Worm (Caenorhabditis elegans): ENCODE results near the gene T07H3.7.

DNA sequence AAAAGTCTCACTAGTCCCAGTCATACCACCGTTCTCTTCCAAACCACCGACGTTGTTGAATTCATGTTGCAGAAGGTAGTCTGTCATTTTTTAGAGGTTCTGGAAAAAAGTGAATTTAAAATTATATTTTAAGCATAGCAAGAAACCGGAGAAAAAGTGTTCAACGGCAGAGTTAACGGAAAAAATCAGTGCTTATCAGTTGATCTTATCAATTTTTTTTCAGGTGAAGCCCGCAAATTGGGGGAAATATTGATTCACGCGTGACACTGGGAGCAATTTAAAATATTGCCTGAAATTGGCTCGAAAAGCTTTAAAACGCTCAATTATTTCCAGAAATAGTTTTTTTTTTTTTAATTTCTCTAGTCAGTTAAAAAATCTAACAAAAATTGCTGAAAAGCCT, 9.9 kb downstream of the T07H3.7 start, which contains the start of gene math-38:
- TF ChIP-seq sea-1 (GFP tag; conservative IDR thresholded peaks at IDR 0.05) (no peak), tbx-37 (GFP tag; conservative IDR thresholded peaks at IDR 0.05) (no peak), hnd-1 (tag; optimal IDR thresholded peaks at IDR 0.05) (no peak), ama-1 (optimal IDR thresholded peaks at IDR 0.05) (no peak), ets-7 (tag; optimal IDR thresholded peaks at IDR 0.05) (no peak), ceh-13 (GFP tag; optimal IDR thresholded peaks at IDR 0.05) (no peak), ceh-36 (tag; optimal IDR thresholded peaks at IDR 0.05) (no peak), flt-1 (GFP tag; IDR thresholded peaks at IDR 0.05) (no peak), scrt-1 (GFP tag; IDR thresholded peaks at IDR 0.05) (no peak), aly-1 (tag; optimal IDR thresholded peaks at IDR 0.05) (no peak), tbx-11 (GFP tag; IDR thresholded peaks at IDR 0.05) (no peak), B0310.2 (tag; optimal IDR thresholded peaks at IDR 0.05) (no peak), tra-4 (tag; optimal IDR thresholded peaks at IDR 0.05) (no peak)
